Worm (Caenorhabditis elegans): Measurements from ENCODE around the gene shk-1.

- TF ChIP-seq ref-1 (GFP tag; conservative IDR thresholded peaks at IDR 0.05) (no peak), flt-1 (GFP tag; IDR thresholded peaks at IDR 0.05) (no peak), T22C8.4 (GFP tag; IDR thresholded peaks at IDR 0.05) (no peak), cog-1 (tag; optimal IDR thresholded peaks at IDR 0.05) (no peak), klf-2 (GFP tag; conservative IDR thresholded peaks at IDR 0.05) (no peak), ztf-29 (GFP tag; IDR thresholded peaks at IDR 0.05) (no peak)
Observed at ce11 chrII:9708835-9709299, 49.2 kb upstream of the shk-1 start, which contains the start of gene glt-5.
